Worm (Caenorhabditis elegans) whole organism, early embryonic: ENCODE measurements around the gene H43E16.1.

ENCODE experiments used
- B0310.2 ChIP-seq: sonication (generic microtip); optimal IDR thresholded peaks from 2 replicates; lab custom pipeline; 2016; ENCODE audit warnings: mild to moderate bottlenecking, missing genetic modification characterization, missing compliant biosample characterization
- F13C5.2 ChIP-seq: sonication (generic microtip); optimal IDR thresholded peaks from 2 replicates; lab custom pipeline; 2017; ENCODE audit warnings: mild to moderate bottlenecking, missing genetic modification characterization, inconsistent platforms, missing compliant biosample characterization
- aly-1 ChIP-seq: sonication (generic microtip); optimal IDR thresholded peaks from 2 replicates; lab custom pipeline; 2016; ENCODE audit warnings: missing genetic modification characterization, missing compliant biosample characterization
- ama-1 ChIP-seq: fragments of 150-350 bp; optimal IDR thresholded peaks from 2 replicates; lab custom pipeline; 2014
- ceh-13 ChIP-seq: fragments of 200-800 bp; sonication (Bioruptor generic); optimal IDR thresholded peaks from 2 replicates; lab custom pipeline; 2018; ENCODE audit warnings: mild to moderate bottlenecking, missing genetic modification characterization, missing compliant biosample characterization
- ceh-36 ChIP-seq: sonication (generic microtip); optimal IDR thresholded peaks from 2 replicates; lab custom pipeline; 2016; ENCODE audit warnings: missing genetic modification characterization, inconsistent platforms, missing compliant biosample characterization
- ets-7 ChIP-seq: sonication (generic microtip); optimal IDR thresholded peaks from 2 replicates; lab custom pipeline; 2016; ENCODE audit warnings: missing genotype, missing genetic modification characterization, missing compliant biosample characterization
- flt-1 ChIP-seq: fragments of 200-800 bp; sonication (Bioruptor generic); IDR thresholded peaks from 2 replicates; pipeline ENCODE4 v1.3.6; 2022; ENCODE audit warnings: missing genetic modification characterization, missing compliant biosample characterization
- hmbx-1 ChIP-seq: sonication (generic microtip); optimal IDR thresholded peaks from 2 replicates; lab custom pipeline; 2016; ENCODE audit warnings: mild to moderate bottlenecking, missing genetic modification characterization, missing compliant biosample characterization
- hmg-4 ChIP-seq: fragments of 200-800 bp; sonication (Bioruptor generic); optimal IDR thresholded peaks from 2 replicates; lab custom pipeline; 2018; ENCODE audit warnings: mild to moderate bottlenecking, missing genetic modification characterization, missing compliant biosample characterization
- hnd-1 ChIP-seq: sonication (generic microtip); optimal IDR thresholded peaks from 2 replicates; lab custom pipeline; 2016; ENCODE audit warnings: missing genetic modification characterization, missing compliant biosample characterization
- pes-1 ChIP-seq: fragments of 200-800 bp; sonication (Bioruptor generic); IDR thresholded peaks from 2 replicates; pipeline ENCODE4 v1.3.6; 2022; ENCODE audit warnings: missing genetic modification reagents, missing genetic modification characterization, missing compliant biosample characterization
- scrt-1 ChIP-seq: fragments of 200-800 bp; sonication (Bioruptor generic); IDR thresholded peaks from 2 replicates; pipeline ENCODE4 v1.3.6; 2022; ENCODE audit warnings: missing genetic modification characterization, missing compliant biosample characterization
- sea-1 ChIP-seq: fragments of 200-800 bp; sonication (Bioruptor generic); conservative IDR thresholded peaks from 2 replicates; pipeline ENCODE4 v1.3.6; 2022; ENCODE audit warnings: missing genetic modification characterization, missing compliant biosample characterization
- tbx-11 ChIP-seq: fragments of 200-800 bp; sonication (Bioruptor generic); IDR thresholded peaks from 2 replicates; pipeline ENCODE4 v1.3.6; 2022; ENCODE audit warnings: missing genetic modification characterization, missing compliant biosample characterization
- tbx-37 ChIP-seq: fragments of 200-800 bp; sonication (Bioruptor generic); conservative IDR thresholded peaks from 2 replicates; pipeline ENCODE4 v1.3.6; 2022; ENCODE audit warnings: missing genetic modification reagents, missing genetic modification characterization, missing compliant biosample characterization
- tra-4 ChIP-seq: sonication (generic microtip); optimal IDR thresholded peaks from 2 replicates; lab custom pipeline; 2017; ENCODE audit warnings: missing genetic modification characterization, missing compliant biosample characterization

The H43E16.1 gene

ce11 chrII:6713003-6713402 is 38.9 kb downstream of the H43E16.1 start:
- TF ChIP-seq tra-4, result no peak
- no peak for TF ChIP-seq aly-1 (tag; lab: Kevin White, UChicago)
- TF ChIP-seq F13C5.2 (tag; lab: Kevin White, UChicago), result no peak
- TF ChIP-seq hmbx-1 (tag; lab: Kevin White, UChicago), result no peak
- TF ChIP-seq pes-1, result no peak
- TF ChIP-seq B0310.2, result no peak
- no peak for TF ChIP-seq ama-1 (lab: Kevin White, UChicago)
- no peak for TF ChIP-seq ceh-36 (tag; lab: Kevin White, UChicago)
- TF ChIP-seq hnd-1 (tag; lab: Kevin White, UChicago), result no peak
- TF ChIP-seq ceh-13, result no peak
- TF ChIP-seq ets-7 (tag; lab: Kevin White, UChicago), result no peak
- TF ChIP-seq sea-1 (GFP tag; lab: Robert Waterston, UW), result no peak
- no peak for TF ChIP-seq tbx-37
- no peak for TF ChIP-seq tbx-11 (GFP tag; lab: Robert Waterston, UW)

- no peak for TF ChIP-seq pes-1
- no peak for TF ChIP-seq flt-1 (GFP tag; lab: Robert Waterston, UW)
- no peak for TF ChIP-seq hmg-4 (GFP tag; lab: Kevin White, UChicago)
- no peak for TF ChIP-seq hnd-1 (tag; lab: Kevin White, UChicago)
- no peak for TF ChIP-seq ama-1 (lab: Kevin White, UChicago)
- TF ChIP-seq aly-1 (tag; lab: Kevin White, UChicago), result no peak
- no peak for TF ChIP-seq tbx-37
- TF ChIP-seq hmbx-1 (tag; lab: Kevin White, UChicago), result no peak
- TF ChIP-seq F13C5.2 (tag; lab: Kevin White, UChicago), result no peak
- no peak for TF ChIP-seq ceh-13
Measured at ce11 chrII:6713832-6714342, 39.8 kb downstream of the H43E16.1 start, which contains the start of gene dpy-2. TSS of gene dpy-2 (plus strand) at chrII:6714292.

ce11 chrII:6715853-6716252 is 41.8 kb downstream of the H43E16.1 start:
- TF ChIP-seq sea-1 (GFP tag; lab: Robert Waterston, UW), result no peak
- TF ChIP-seq aly-1 (tag; lab: Kevin White, UChicago), result no peak
- no peak for TF ChIP-seq tra-4
- no peak for TF ChIP-seq hnd-1 (tag; lab: Kevin White, UChicago)
- no peak for TF ChIP-seq ets-7 (tag; lab: Kevin White, UChicago)
- no peak for TF ChIP-seq pes-1
- no peak for TF ChIP-seq hmg-4 (GFP tag; lab: Kevin White, UChicago)
- no peak for TF ChIP-seq scrt-1
- TF ChIP-seq ceh-13, result no peak
- no peak for TF ChIP-seq flt-1 (GFP tag; lab: Robert Waterston, UW)
- no peak for TF ChIP-seq ceh-36 (tag; lab: Kevin White, UChicago)
- TF ChIP-seq tbx-37, result no peak
- no peak for TF ChIP-seq B0310.2
- no peak for TF ChIP-seq F13C5.2 (tag; lab: Kevin White, UChicago)
- no peak for TF ChIP-seq hmbx-1 (tag; lab: Kevin White, UChicago)
- TF ChIP-seq tbx-11 (GFP tag; lab: Robert Waterston, UW), result no peak
- TF ChIP-seq ama-1 (lab: Kevin White, UChicago), result no peak

ce11 chrII:6716638-6717037 is 42.6 kb downstream of the H43E16.1 start, which contains the start of the genes T14B4.5 and T14B4.20:
TSS of gene T14B4.5 (plus strand) at chrII:6716863.
TSS of gene T14B4.20 (plus strand) at chrII:6716901.
- no peak for TF ChIP-seq ceh-36 (tag; lab: Kevin White, UChicago)
- no peak for TF ChIP-seq F13C5.2 (tag; lab: Kevin White, UChicago)
- TF ChIP-seq aly-1 (tag; lab: Kevin White, UChicago), result no peak
- TF ChIP-seq B0310.2, result no peak
- no peak for TF ChIP-seq ceh-13
- no peak for TF ChIP-seq pes-1
- TF ChIP-seq hmg-4 (GFP tag; lab: Kevin White, UChicago), result no peak
- no peak for TF ChIP-seq tra-4
- no peak for TF ChIP-seq hmbx-1 (tag; lab: Kevin White, UChicago)

- TF ChIP-seq ceh-13 (no peak), scrt-1 (no peak), ama-1 (lab: Kevin White, UChicago) (no peak), ceh-36 (tag; lab: Kevin White, UChicago) (no peak)
Measured at ce11 chrII:6718221-6718620, 44.2 kb downstream of the H43E16.1 start, which contains the start of gene tsp-10. TSS of gene tsp-10 (plus strand) at chrII:6718586.

ce11 chrII:6721581-6721980 is 47.5 kb downstream of the H43E16.1 start:
- TF ChIP-seq tra-4 (no peak), F13C5.2 (tag; lab: Kevin White, UChicago) (peak; percentile 3), ceh-36 (tag; lab: Kevin White, UChicago) (no peak), flt-1 (GFP tag; lab: Robert Waterston, UW) (0 out of 2 replicates have a peak, but pooled peaks have one; percentile 14), tbx-37 (peak; percentile 62), sea-1 (GFP tag; lab: Robert Waterston, UW) (no peak; the same call in 1 of the 2 replicates), ama-1 (lab: Kevin White, UChicago) (no peak), hmg-4 (GFP tag; lab: Kevin White, UChicago) (peak; percentile 36), hnd-1 (tag; lab: Kevin White, UChicago) (peak; percentile 2), pes-1 (peak; percentile 68), tbx-11 (GFP tag; lab: Robert Waterston, UW) (0 out of 2 replicates have a peak, but pooled peaks have one; percentile 49)

ce11 chrII:6726814-6727213 is 52.7 kb downstream of the H43E16.1 start:
- TF ChIP-seq B0310.2, result no peak
- TF ChIP-seq tbx-11 (GFP tag; lab: Robert Waterston, UW), result no peak
- TF ChIP-seq ets-7 (tag; lab: Kevin White, UChicago), result no peak
- TF ChIP-seq ceh-13, result no peak
- TF ChIP-seq aly-1 (tag; lab: Kevin White, UChicago), result no peak
- no peak for TF ChIP-seq hmg-4 (GFP tag; lab: Kevin White, UChicago)
- TF ChIP-seq hmbx-1 (tag; lab: Kevin White, UChicago), result no peak
- TF ChIP-seq hnd-1 (tag; lab: Kevin White, UChicago), result no peak
- TF ChIP-seq pes-1, result no peak
- no peak for TF ChIP-seq sea-1 (GFP tag; lab: Robert Waterston, UW)
- no peak for TF ChIP-seq F13C5.2 (tag; lab: Kevin White, UChicago)
- no peak for TF ChIP-seq tbx-37
